Worm (Caenorhabditis elegans): Measurements from ENCODE around the gene B0280.2.

The B0280.2 gene

ce11 chrIII:7167568-7167937, 43.1 kb downstream of the B0280.2 start, which contains the start of gene acs-4:
Gene acs-4, plus strand, starts transcription at chrIII:7167838.
- TF ChIP-seq unc-39 (tag; optimal IDR thresholded peaks at IDR 0.05) (no peak), aly-2 (tag; optimal IDR thresholded peaks at IDR 0.05) (no peak), nhr-67 (tag; optimal IDR thresholded peaks at IDR 0.05) (no peak)

ce11 chrIII:7170090-7170489, 45.6 kb downstream of the B0280.2 start:
- no peak for TF ChIP-seq nhr-25 (tag; optimal IDR thresholded peaks at IDR 0.05)
- no peak for TF ChIP-seq skn-1 (tag; optimal IDR thresholded peaks at IDR 0.05)
- TF ChIP-seq hmg-11 (tag; optimal IDR thresholded peaks at IDR 0.05): no peak
- no peak for TF ChIP-seq ztf-4 (tag; optimal IDR thresholded peaks at IDR 0.05)
- TF ChIP-seq egl-5 (tag; optimal IDR thresholded peaks at IDR 0.05): no peak
- no peak for TF ChIP-seq R02D3.7 (tag; optimal IDR thresholded peaks at IDR 0.05)
- TF ChIP-seq pha-4 (tag; optimal IDR thresholded peaks at IDR 0.05): no peak
- TF ChIP-seq ceh-28 (tag; optimal IDR thresholded peaks at IDR 0.05): no peak
- TF ChIP-seq nhr-67 (tag; optimal IDR thresholded peaks at IDR 0.05): no peak
- no peak for TF ChIP-seq ceh-82 (tag; optimal IDR thresholded peaks at IDR 0.05)
- TF ChIP-seq nhr-11 (tag; optimal IDR thresholded peaks at IDR 0.05): no peak
- TF ChIP-seq egl-27 (tag; optimal IDR thresholded peaks at IDR 0.05): no peak
- TF ChIP-seq nhr-237 (tag; optimal IDR thresholded peaks at IDR 0.05): no peak
- no peak for TF ChIP-seq snpc-4 (tag; optimal IDR thresholded peaks at IDR 0.05)
- TF ChIP-seq fos-1 (tag; optimal IDR thresholded peaks at IDR 0.05): no peak
- TF ChIP-seq nhr-77 (tag; optimal IDR thresholded peaks at IDR 0.05): no peak
- no peak for TF ChIP-seq zag-1 (tag; optimal IDR thresholded peaks at IDR 0.05)
- TF ChIP-seq sea-2 (GFP tag; optimal IDR thresholded peaks at IDR 0.05): no peak
- no peak for TF ChIP-seq ZK546.5 (tag; optimal IDR thresholded peaks at IDR 0.05)
- TF ChIP-seq nhr-76 (tag; optimal IDR thresholded peaks at IDR 0.05): no peak

All from whole organism, L3 larva.